Worm (Caenorhabditis elegans): ENCODE results near the gene lin-52.

Gene lin-52

DNA sequence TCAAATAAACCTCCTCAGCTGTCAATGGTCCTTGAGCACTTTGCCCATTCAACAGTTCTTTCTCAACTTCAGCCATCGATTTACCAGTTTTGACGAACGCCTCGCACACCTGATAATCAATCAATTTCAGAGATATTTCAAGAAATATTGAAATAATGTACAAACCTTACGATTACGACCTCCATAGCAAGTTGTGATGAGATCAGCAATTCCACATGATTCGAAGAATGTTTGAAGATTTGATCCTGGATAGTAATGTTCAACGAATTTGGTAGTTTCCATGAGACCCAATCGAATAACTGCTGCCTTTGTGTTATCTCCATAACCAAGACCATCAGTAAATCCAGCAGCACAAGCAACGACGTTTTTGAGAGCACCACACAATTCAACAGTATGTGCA lies 30.4 kb upstream of the lin-52 start:
- TF ChIP-seq efl-1 (optimal IDR thresholded peaks at IDR 0.05), result no peak
- peak in 1 of 2 experiments; percentile 68 for TF ChIP-seq efl-1 (GFP tag; optimal IDR thresholded peaks at IDR 0.05 in 1 of 2)
- no peak for TF ChIP-seq tbx-2 (tag; optimal IDR thresholded peaks at IDR 0.05)

- TF ChIP-seq snu-23 (GFP tag; optimal IDR thresholded peaks at IDR 0.05), result no peak
- no peak for TF ChIP-seq mdl-1 (tag; optimal IDR thresholded peaks at IDR 0.05)
- TF ChIP-seq nhr-28 (tag; optimal IDR thresholded peaks at IDR 0.05), result no peak
- TF ChIP-seq lin-39 (tag; optimal IDR thresholded peaks at IDR 0.05), result no peak
- no peak for TF ChIP-seq efl-1 (optimal IDR thresholded peaks at IDR 0.05)
- peak in 1 of 2 experiments; percentile 71 for TF ChIP-seq efl-1 (GFP tag; optimal IDR thresholded peaks at IDR 0.05 in 1 of 2)
- TF ChIP-seq Y116A8C.19 (tag; optimal IDR thresholded peaks at IDR 0.05; ENCODE audit: borderline replicate concordance), result no peak
Observed at ce11 chrIII:9853667-9854620, 29.4 kb upstream of the lin-52 start.

DNA sequence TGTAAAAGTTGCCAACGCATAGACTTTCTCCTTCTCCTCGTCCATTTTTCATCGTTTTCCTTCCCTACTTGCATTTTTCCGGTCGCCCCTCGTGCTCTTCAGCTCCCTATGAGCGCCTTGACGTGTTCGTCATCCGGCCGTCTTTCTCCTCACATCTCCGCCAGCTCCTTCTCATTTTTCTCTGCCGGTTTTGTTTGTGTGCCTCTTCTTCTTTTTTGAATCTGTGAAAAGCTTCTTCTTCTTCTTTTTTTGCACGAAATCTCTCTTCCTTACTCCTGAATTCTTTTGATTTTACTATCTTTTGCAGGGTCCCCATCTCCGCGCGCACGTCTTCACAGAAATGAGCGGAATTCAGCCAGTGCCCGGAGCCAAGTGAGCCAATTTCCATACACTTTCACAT lies 27.0 kb upstream of the lin-52 start, which contains the start of gene K11H3.3:
Gene K11H3.3, plus strand, starts transcription at position 308 of the 400 bp plus-strand sequence.
- TF ChIP-seq lin-14 (GFP tag; optimal IDR thresholded peaks at IDR 0.05) (peak; percentile 59), grh-1 (GFP tag; IDR thresholded peaks at IDR 0.05) (no peak), ztf-4 (tag; optimal IDR thresholded peaks at IDR 0.05) (no peak), ceh-82 (tag; optimal IDR thresholded peaks at IDR 0.05) (peak in 1 of 3 experiments; percentile 0), mab-9 (GFP tag; IDR thresholded peaks at IDR 0.05) (no peak), dpl-1 (GFP tag; optimal IDR thresholded peaks at IDR 0.05) (no peak), efl-1 (optimal IDR thresholded peaks at IDR 0.05) (no peak), efl-1 (GFP tag; optimal IDR thresholded peaks at IDR 0.05 in 1 of 2) (peak in 1 of 2 experiments; percentile 42)

ce11 chrIII:9850877-9851276 lies 26.3 kb upstream of the lin-52 start:
- TF ChIP-seq lir-3 (tag; optimal IDR thresholded peaks at IDR 0.05; ENCODE audit: poor library complexity) (no peak), sptf-1 (tag; optimal IDR thresholded peaks at IDR 0.05) (no peak), lin-35 (GFP tag; optimal IDR thresholded peaks at IDR 0.05) (peak in 1 of 2 experiments; percentile 8), nhr-84 (tag; optimal IDR thresholded peaks at IDR 0.05) (no peak), nhr-20 (tag; optimal IDR thresholded peaks at IDR 0.05) (no peak), nhr-19 (GFP tag; conservative IDR thresholded peaks at IDR 0.05) (peak; percentile 10; the same call in 1 of the 2 replicates), sox-4 (tag; optimal IDR thresholded peaks at IDR 0.05) (no peak), sup-37 (GFP tag; optimal IDR thresholded peaks at IDR 0.05) (no peak), nhr-90 (tag; optimal IDR thresholded peaks at IDR 0.05; ENCODE audit: poor library complexity) (peak; percentile 0), hlh-17 (GFP tag; optimal IDR thresholded peaks at IDR 0.05; ENCODE audit: borderline replicate concordance) (no peak), Y116A8C.19 (tag; optimal IDR thresholded peaks at IDR 0.05; ENCODE audit: borderline replicate concordance) (no peak), mdl-1 (tag; optimal IDR thresholded peaks at IDR 0.05) (no peak), nhr-237 (tag; optimal IDR thresholded peaks at IDR 0.05) (no peak), nhr-85 (tag) (peak; percentile 64), ets-5 (GFP tag; IDR thresholded peaks at IDR 0.05) (no peak), snu-23 (GFP tag; optimal IDR thresholded peaks at IDR 0.05) (peak; percentile 5), hlh-4 (tag; optimal IDR thresholded peaks at IDR 0.05) (no peak), isw-1 (GFP tag; IDR thresholded peaks at IDR 0.05) (no peak), mep-1 (tag; optimal IDR thresholded peaks at IDR 0.05) (peak; percentile 28), mef-2 (tag; optimal IDR thresholded peaks at IDR 0.05) (no peak), elt-3 (tag; optimal IDR thresholded peaks at IDR 0.05) (no peak), fkh-10 (GFP tag; optimal IDR thresholded peaks at IDR 0.05) (no peak), egl-27 (tag; optimal IDR thresholded peaks at IDR 0.05) (no peak), ztf-11 (tag; optimal IDR thresholded peaks at IDR 0.05) (no peak), lin-14 (GFP tag; optimal IDR thresholded peaks at IDR 0.05) (peak; percentile 31), nhr-76 (tag; optimal IDR thresholded peaks at IDR 0.05) (no peak), hpl-2 (GFP tag; optimal IDR thresholded peaks at IDR 0.05) (no peak), ceh-88 (GFP tag; IDR thresholded peaks at IDR 0.05) (no peak), egl-13 (tag; optimal IDR thresholded peaks at IDR 0.05) (no peak), nhr-71 (tag; optimal IDR thresholded peaks at IDR 0.05) (peak; percentile 7), fkh-8 (tag; optimal IDR thresholded peaks at IDR 0.05) (no peak), ama-1 (optimal IDR thresholded peaks at IDR 0.05) (no peak), unc-86 (tag; optimal IDR thresholded peaks at IDR 0.05) (no peak), skn-1 (tag; optimal IDR thresholded peaks at IDR 0.05) (no peak)
